Fruit fly (Drosophila melanogaster): ENCODE measurements around the gene CG18281.

The CG18281 gene

DNA sequence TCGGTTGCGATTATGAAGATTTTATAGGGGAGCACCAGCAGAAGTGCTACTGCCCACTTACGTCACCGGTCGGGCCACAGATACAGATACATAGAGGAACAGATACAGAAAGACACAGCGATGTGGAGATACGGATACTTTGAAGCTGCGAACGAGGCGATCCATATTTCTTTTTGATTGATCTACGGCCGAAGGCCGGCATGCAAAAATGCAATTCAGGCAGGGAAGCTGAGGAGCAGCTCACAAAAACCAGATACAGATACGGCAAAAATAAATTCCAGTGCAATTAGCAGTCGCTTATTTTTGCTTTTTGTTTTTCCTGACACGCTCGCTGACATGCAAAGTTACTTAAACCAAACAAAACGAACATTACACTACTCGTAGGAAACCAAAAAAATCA, 31.6 kb downstream of the CG18281 start:
- no peak for TF ChIP-seq CTCF (optimal IDR thresholded peaks at IDR 0.05)
- no peak for TF ChIP-seq CG8478 (optimal IDR thresholded peaks at IDR 0.05)

DNA sequence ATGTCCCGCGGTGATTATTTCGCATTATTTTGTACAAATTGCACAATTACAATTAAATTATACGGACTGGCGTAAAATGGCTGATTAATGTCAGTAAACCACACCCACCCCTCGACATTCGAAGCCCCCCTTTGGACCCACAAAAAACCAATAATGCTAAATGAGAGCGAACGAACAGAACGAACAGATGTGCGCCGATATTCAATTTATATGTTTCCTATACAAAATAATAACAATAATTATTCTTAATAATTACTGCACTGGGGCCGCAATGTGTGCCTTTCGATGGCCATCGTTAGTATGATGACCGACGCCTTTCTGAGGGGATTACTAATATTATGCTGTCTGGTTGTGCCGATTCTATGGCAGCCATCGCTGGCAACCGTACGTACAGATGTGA, 33.8 kb downstream of the CG18281 start, which contains the start of gene CG13250:
TSS of gene CG13250 (plus strand) at position 301 of the 400 bp plus-strand sequence.
- TF ChIP-seq CTCF (optimal IDR thresholded peaks at IDR 0.05) (no peak), CG8478 (optimal IDR thresholded peaks at IDR 0.05) (no peak)

DNA sequence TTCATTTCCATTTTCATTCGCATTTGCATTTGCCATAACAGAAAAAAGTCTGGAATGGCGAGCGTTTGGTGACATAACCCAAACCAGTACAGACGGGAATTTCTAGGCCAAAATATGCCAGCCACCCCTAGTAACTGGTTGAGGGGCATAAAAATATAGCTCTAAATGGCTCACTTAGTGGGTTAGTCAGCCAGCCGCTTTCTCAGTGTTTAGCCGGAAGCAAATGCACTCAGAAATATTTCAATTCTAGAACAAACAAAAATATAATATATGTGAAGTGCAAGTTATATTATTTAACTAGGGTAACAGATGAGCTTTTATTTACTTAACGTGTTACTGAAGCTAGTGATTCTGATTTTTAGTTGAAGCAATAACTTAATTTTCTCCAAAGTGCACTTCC, 37.3 kb downstream of the CG18281 start:
- no peak for TF ChIP-seq CTCF (optimal IDR thresholded peaks at IDR 0.05)
- no peak for TF ChIP-seq CG8478 (optimal IDR thresholded peaks at IDR 0.05)

DNA sequence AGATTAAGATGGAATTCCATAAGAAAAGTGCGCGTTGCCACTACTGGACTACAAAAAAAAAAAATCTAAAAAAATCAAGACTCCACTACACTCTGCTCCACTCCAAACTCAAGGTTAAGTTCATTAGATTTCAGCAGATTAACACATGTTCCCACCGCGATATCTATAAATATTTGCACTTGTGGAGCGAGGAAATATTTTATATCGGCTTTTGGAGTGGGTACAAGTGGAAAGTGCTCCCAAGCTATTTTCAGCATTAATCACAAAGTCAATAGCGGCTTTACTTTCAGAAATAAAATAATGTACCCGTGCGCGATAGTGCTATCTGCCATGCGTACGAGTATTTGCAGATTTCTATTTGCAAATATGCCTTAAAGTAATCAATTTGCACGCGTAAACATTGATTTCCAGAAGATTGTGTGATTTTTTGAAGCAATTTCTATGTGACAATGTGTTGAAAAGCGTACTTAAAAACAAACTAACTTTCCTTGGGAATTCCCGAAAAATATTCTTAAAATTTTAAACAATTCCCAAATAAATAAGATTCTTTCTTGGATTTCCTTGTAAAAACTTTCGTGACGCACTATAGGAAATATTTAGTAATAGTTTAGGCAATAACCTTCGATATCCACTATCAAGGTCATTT, 38.1 kb downstream of the CG18281 start:
- TF ChIP-seq CG8478 (optimal IDR thresholded peaks at IDR 0.05): no peak
- no peak for TF ChIP-seq CTCF (optimal IDR thresholded peaks at IDR 0.05)

DNA sequence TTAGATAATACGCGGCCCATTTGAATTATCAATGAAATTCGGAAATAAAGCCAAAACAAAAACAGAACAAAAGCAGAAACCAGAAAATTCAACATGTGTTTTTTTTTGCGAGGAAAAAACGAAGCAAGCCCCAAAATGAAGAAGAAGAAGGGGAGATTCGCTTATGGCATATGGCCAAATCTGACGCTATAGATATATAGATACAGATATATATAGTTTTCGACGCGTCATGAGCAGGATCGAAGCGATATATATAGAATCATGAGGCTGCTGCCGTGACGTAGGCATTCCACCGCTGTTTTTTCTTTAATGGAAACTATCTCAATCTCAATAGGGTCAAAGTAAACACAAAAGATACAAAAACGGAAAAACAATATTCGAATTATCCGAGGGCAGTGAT, 38.8 kb downstream of the CG18281 start:
- TF ChIP-seq CTCF (optimal IDR thresholded peaks at IDR 0.05) (no peak), CG8478 (optimal IDR thresholded peaks at IDR 0.05) (no peak)

DNA sequence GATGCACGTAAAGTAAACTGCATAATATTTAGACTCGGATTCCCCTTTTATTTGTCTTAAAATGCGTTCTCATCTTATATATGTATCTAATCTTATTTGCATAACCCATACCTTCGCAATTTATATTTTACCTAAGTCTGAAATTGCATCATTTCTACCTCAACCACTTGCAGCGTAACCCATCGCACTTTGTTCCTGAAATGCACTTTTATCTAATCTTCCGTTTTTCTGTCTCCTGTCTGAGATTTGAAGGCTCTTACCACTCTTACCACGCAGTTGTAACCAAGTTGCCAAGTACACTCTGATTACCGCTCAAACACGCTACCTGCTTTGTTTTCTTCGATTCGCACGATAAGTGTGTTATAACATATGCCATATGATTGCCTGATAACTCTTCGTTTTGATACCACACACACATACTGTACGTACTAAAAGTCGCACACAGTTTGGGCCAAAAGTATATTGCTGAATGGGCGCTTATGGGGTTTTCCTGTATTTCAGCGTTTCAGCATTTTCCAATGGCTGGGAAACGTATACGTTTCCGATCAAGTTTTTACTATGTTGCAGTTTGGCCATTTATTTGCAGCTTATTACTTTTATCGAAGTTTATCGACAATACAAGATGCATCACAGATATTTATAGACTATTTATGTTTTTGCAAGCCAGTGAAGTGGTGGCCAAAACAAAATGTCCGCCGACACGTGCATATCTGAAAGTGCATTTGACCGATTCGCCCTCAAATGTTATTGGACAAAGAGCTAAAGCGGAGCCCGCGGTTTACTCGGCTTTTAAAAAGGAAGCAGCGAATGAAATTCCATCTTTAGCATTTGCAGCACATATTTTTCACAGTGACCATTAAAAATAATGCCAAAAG, 39.7 kb downstream of the CG18281 start:
- TF ChIP-seq CTCF (optimal IDR thresholded peaks at IDR 0.05): no peak
- no peak for TF ChIP-seq CG8478 (optimal IDR thresholded peaks at IDR 0.05)

DNA sequence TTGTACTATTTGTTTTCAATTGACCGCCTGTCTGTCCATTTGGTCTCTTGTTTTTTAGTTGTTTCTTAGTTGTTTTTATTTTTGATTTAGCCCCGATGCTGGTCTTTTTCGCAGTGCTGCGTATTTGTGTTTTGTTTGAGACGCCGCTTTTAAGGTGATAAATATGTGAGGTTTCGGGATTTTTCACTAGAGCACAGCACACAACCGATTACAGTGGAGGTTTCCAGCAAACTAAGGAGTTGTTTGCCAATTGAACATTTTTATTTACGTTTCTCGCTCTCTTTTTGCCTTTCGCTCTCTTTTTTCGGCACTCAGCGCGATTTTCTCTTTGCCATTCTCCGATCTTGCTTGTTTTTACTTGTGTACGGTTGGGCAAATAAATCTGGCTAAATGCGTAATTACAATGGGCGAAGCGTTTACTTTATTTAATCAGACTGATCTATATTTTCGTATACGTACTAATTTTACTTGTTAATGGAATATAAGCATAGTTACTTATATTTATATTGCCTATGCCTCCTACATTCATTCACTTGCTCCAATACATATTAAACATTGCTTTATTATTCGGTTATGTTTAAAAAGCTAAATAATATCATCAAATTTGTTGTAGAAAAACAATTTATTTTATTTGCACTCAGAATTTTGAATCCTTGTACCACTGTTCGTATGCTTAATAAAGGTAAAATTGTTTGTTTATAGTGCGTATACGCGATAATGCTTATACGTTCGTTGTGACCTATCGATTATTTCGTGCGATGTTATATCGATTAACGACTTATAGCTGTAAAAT, 40.7 kb downstream of the CG18281 start, which contains the start of gene Rcd2:
TSS of gene Rcd2 (minus strand) at position 236 of the 793 bp plus-strand sequence.
- TF ChIP-seq CG8478 (optimal IDR thresholded peaks at IDR 0.05) (no peak), CTCF (optimal IDR thresholded peaks at IDR 0.05) (no peak)

DNA sequence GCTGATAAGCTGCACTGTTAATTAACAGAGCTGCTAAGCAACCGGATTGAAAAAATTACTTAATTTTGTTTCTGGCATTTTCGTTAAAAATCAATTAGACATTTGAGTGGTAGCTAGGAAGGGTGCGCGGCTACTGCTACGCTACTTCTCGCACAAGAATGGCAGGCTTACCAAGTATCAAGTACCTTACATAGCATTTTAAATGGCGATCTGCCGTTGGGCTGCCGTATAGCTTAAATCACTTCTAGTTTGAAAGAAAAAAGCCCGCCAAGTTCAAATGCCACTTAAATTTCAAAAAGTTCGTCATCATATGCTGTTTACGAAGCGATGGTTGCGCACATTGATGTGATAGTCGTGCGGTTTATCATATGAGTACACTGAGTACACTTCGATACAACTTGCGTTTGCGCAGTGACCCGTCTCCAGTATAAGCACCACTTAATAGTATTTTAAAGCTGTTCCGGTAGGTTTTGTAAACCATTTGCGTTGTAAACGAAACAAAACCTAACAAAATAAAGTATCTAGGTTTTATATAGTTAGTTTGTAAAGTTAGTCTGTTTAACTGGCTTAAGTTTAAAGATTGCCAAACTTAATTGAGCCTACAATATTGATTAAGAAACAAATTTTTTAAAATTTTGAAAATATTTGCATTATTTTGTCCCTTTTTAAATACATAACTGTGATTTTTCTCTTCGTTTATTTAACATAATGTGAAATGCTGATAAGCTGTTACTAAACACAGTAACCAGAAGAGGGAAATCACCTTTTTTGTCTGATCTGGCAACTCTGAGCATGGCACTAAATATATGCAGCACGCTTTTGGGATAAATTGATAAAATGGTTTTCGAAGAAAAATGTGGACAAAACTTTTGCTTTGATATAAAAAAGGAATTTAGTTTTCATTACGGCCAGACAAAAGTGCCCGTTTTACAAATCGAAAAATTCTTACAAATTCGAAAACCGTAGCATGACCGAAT, 41.6 kb downstream of the CG18281 start:
- peak in 1 of 2 experiments; percentile 62 for TF ChIP-seq CTCF (optimal IDR thresholded peaks at IDR 0.05)
- TF ChIP-seq CG8478 (optimal IDR thresholded peaks at IDR 0.05): no peak

DNA sequence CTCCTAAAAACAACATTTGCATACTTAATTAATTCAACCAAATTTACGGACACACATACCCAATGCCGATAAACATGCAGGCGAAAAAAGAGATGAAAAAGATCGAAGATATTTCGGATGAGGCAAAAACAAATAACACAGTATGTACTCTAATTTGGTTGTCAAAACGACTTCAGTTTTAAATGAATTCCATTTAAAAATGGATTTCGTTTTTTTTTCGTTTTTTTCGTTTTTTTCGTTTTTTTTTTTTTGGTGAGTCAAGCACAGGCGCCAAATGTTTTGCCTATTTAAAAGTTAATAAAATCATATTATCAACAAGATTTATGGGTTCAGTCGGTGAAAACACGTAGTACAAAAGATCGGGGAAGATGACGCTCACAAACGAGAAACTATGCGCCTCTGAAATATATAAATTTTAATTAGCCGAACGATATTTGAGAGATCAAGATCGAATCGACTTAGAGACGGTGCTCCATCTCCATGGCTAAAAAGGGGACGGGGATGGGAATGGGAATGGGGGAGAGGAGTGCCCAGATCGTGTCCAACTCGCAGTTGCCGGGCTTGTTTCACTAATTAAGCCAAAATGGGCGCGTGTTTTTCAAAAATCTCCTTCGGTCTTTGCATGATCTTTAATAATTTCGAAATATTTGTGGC, 48.7 kb downstream of the CG18281 start:
- TF ChIP-seq CTCF (optimal IDR thresholded peaks at IDR 0.05): no peak
- TF ChIP-seq CG8478 (optimal IDR thresholded peaks at IDR 0.05): no peak

DNA sequence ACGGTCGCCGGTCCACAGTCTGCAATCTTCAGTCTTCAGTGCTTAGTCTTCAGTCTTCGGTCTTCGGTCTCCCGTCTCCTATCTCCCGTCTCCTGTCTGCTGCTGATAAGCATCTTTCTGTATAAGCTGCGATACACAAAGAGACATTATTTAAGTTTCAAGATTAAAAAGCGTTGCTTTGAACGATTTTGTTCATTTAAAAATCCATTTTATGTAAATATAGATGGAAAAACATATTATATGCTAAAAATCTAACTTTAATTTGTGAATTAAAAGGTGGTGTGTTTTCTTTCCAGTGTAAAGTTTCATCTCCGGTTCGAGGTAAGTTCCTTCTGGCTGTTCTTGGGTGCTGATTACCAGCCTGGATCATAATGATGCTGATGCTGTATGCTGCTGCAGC, 49.7 kb downstream of the CG18281 start:
- TF ChIP-seq CG8478 (optimal IDR thresholded peaks at IDR 0.05) (no peak), CTCF (optimal IDR thresholded peaks at IDR 0.05) (no peak)
